Fruit fly (Drosophila melanogaster) Kc167 (cell line): Measurements from ENCODE around the gene ppk27.

Source experiments
- Myc ChIP-seq: fragments of >200 bp; optimal IDR thresholded peaks from 2 replicates; lab custom pipeline; 2017; ENCODE audit warnings: missing external identifiers
- insv ChIP-seq: fragments of >200 bp; optimal IDR thresholded peaks from 3 replicates; lab custom pipeline; 2018; ENCODE audit warnings: missing external identifiers
- psq ChIP-seq: fragments of >200 bp; optimal IDR thresholded peaks from 2 replicates; lab custom pipeline; 2017; ENCODE audit warnings: missing external identifiers

DNA sequence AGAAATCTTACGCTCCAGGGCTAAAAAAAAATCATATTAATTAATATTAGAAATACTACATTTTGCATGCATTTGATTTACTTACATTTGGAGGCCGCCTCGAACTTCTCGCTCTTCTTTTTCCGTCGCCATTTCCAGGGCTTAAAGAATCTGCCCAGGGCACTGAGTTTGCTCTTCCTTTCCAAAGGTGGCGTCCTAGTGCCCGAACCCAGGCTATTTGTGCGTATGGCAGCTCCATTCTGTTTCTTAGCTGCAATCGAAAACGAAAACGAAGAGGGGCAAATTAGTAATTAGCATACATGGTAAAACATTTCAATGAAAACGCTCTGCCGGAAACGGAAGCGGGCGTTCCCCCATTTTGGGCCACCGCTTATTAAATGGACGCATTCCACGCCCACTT, 14.2 kb upstream of the ppk27 start:
- TF ChIP-seq Myc (no peak), insv (lab: Kevin White, UChicago) (no peak), psq (lab: Kevin White, UChicago) (no peak)
